Worm (Caenorhabditis elegans): ENCODE results near the gene F45D11.5.

The F45D11.5 gene

DNA sequence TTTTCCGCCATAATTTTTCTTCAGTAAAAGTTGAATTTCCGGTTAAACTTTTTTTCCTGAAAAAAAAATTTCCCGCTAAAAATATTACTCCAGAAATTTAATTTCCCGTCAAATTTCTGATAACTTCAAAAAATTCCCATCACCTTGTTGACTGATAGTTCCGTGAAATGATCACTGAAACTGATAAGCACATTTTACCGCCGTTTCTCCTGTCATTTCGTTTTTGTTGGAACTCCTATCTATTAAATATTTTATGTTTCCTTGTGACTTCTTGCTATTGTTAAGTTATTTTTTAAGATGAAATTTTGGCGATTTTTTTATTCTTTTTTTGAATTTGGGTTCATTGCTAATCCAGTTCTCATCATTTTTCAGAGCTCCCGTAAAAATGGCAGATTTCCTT, 27.1 kb downstream of the F45D11.5 start, which contains the start of gene math-34:
math-34 (plus strand) TSS at position 371 of the 400 bp plus-strand sequence.
- no peak for TF ChIP-seq lin-13 (tag; optimal IDR thresholded peaks at IDR 0.05)
- no peak for TF ChIP-seq ces-1 (GFP tag; optimal IDR thresholded peaks at IDR 0.05)
- TF ChIP-seq lin-32 (GFP tag; optimal IDR thresholded peaks at IDR 0.05) = no peak
- TF ChIP-seq ceh-43 (GFP tag; optimal IDR thresholded peaks at IDR 0.05) = no peak
- TF ChIP-seq pha-4 (tag; optimal IDR thresholded peaks at IDR 0.05) = no peak
- no peak for TF ChIP-seq ceh-39 (tag; optimal IDR thresholded peaks at IDR 0.05)
- TF ChIP-seq nhr-28 (tag; optimal IDR thresholded peaks at IDR 0.05) = no peak
- TF ChIP-seq zip-8 (tag; optimal IDR thresholded peaks at IDR 0.05) = no peak
- TF ChIP-seq ham-2 (GFP tag; optimal IDR thresholded peaks at IDR 0.05) = no peak
- TF ChIP-seq blmp-1 (tag; optimal IDR thresholded peaks at IDR 0.05) = no peak
- no peak for TF ChIP-seq nhr-2 (tag; optimal IDR thresholded peaks at IDR 0.05)
- TF ChIP-seq unc-120 (tag; optimal IDR thresholded peaks at IDR 0.05; ENCODE audit: poor library complexity, severe bottlenecking) = no peak

DNA sequence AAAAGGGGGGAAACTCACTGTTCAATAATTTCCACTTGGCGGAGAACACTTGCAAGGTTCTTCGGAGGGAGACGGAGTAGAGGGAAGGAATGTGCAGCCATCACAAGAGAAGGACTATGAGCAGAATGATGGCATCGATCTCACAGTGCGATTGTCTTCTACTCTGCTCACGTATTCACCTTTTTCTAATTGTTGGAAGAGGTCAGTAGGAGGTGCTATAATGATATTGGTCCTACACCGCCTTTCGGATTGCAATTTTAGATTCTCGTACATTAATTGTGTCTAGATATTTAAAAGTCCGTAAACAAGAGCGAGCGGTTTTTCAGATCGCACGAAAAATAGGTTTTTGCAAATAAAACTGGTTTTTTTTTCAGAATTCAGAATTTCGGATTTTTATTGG, 39.0 kb downstream of the F45D11.5 start, which contains the start of gene fbxb-39:
fbxb-39 (minus strand) TSS at position 101 of the 400 bp plus-strand sequence.
- TF ChIP-seq unc-62 (GFP tag; optimal IDR thresholded peaks at IDR 0.05) (no peak), nhr-28 (tag; optimal IDR thresholded peaks at IDR 0.05) (no peak), sem-2 (GFP tag; optimal IDR thresholded peaks at IDR 0.05) (no peak), zip-8 (tag; optimal IDR thresholded peaks at IDR 0.05) (no peak), mls-2 (tag; optimal IDR thresholded peaks at IDR 0.05) (no peak), elt-1 (tag; optimal IDR thresholded peaks at IDR 0.05; ENCODE audit: borderline replicate concordance, insufficient read depth) (no peak), blmp-1 (tag; optimal IDR thresholded peaks at IDR 0.05) (no peak), elt-3 (tag; optimal IDR thresholded peaks at IDR 0.05) (no peak), ceh-39 (tag; optimal IDR thresholded peaks at IDR 0.05) (no peak), tbx-8 (GFP tag; optimal IDR thresholded peaks at IDR 0.05) (no peak), mab-5 (tag; optimal IDR thresholded peaks at IDR 0.05) (no peak), drap-1 (GFP tag; optimal IDR thresholded peaks at IDR 0.05) (no peak), flh-1 (GFP tag; optimal IDR thresholded peaks at IDR 0.05) (no peak), hlh-1 (tag; optimal IDR thresholded peaks at IDR 0.05) (no peak), snpc-4 (tag; optimal IDR thresholded peaks at IDR 0.05) (no peak), nhr-237 (tag; optimal IDR thresholded peaks at IDR 0.05) (no peak), ztf-11 (tag; optimal IDR thresholded peaks at IDR 0.05) (no peak), lin-13 (tag; optimal IDR thresholded peaks at IDR 0.05) (no peak)

- TF ChIP-seq M03D4.4 (tag; optimal IDR thresholded peaks at IDR 0.05) (no peak), hlh-1 (tag; optimal IDR thresholded peaks at IDR 0.05) (peak; percentile 4), ceh-39 (tag; optimal IDR thresholded peaks at IDR 0.05) (peak; percentile 53)
Observed at ce11 chrII:1042227-1042626, 40.7 kb downstream of the F45D11.5 start, which contains the start of gene fbxb-41. fbxb-41 (minus strand) TSS chrII:1042327.

DNA sequence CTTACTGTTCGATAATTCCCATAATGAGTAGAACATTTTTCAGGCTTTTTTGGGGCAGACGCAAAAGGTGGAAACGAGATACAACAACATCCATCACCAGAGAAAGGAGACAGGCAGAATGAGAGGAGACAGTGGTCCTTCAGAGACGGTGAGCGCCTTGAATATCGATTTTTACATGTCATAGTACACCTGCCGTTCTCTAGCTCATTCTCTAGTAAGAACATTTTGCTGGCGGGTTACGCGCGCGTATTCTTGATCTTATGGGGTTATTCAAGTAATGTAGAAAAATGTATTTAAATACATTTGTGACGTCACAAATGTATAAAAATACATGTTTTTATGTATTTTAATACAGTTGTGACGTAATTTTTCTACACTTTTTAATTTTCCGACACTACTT, 42.4 kb downstream of the F45D11.5 start, which contains the start of gene fbxb-45:
fbxb-45 (minus strand) TSS at position 101 of the 400 bp plus-strand sequence.
- peak; percentile 84 for TF ChIP-seq zip-8 (tag; optimal IDR thresholded peaks at IDR 0.05)

DNA sequence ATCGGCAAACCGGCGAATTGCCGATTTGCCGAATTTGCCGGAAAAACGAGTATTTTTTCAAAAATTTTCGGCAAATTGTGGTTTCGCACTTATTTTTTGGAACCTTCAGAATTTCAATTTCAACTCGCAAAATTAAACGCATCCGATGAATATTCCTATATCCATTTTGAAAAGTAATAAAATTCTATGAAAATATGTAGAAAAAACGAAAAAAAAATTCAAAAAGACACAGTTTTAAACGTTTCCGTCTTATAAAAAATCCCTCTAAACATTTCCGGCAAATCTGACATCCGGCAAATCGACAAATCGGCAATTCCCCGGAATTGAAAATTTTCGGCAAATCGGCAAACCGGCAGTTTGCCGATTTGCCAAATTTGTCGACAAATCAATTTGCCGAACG, 44.2 kb downstream of the F45D11.5 start, which contains the start of gene str-148:
str-148 (plus strand) TSS at position 301 of the 400 bp plus-strand sequence.
- TF ChIP-seq ham-2 (GFP tag; optimal IDR thresholded peaks at IDR 0.05) = no peak
- no peak for TF ChIP-seq ceh-83 (GFP tag; optimal IDR thresholded peaks at IDR 0.05)
- no peak for TF ChIP-seq lin-32 (GFP tag; optimal IDR thresholded peaks at IDR 0.05)
- TF ChIP-seq elt-1 (tag; optimal IDR thresholded peaks at IDR 0.05; ENCODE audit: borderline replicate concordance, insufficient read depth) = no peak
- no peak for TF ChIP-seq cnd-1 (tag; optimal IDR thresholded peaks at IDR 0.05)
- TF ChIP-seq lsy-2 (tag; optimal IDR thresholded peaks at IDR 0.05) = no peak
- TF ChIP-seq mab-5 (tag; optimal IDR thresholded peaks at IDR 0.05) = no peak
- no peak for TF ChIP-seq ces-1 (GFP tag; optimal IDR thresholded peaks at IDR 0.05)
- no peak for TF ChIP-seq nhr-28 (tag; optimal IDR thresholded peaks at IDR 0.05)
- no peak for TF ChIP-seq zip-8 (tag; optimal IDR thresholded peaks at IDR 0.05)
- no peak for TF ChIP-seq ceh-43 (GFP tag; optimal IDR thresholded peaks at IDR 0.05)

- TF ChIP-seq zip-8 (tag; optimal IDR thresholded peaks at IDR 0.05) (no peak), M03D4.4 (tag; optimal IDR thresholded peaks at IDR 0.05) (no peak), ceh-83 (GFP tag; optimal IDR thresholded peaks at IDR 0.05) (no peak), ham-2 (GFP tag; optimal IDR thresholded peaks at IDR 0.05) (no peak), ces-1 (GFP tag; optimal IDR thresholded peaks at IDR 0.05) (no peak), lsy-2 (tag; optimal IDR thresholded peaks at IDR 0.05) (no peak), nhr-2 (tag; optimal IDR thresholded peaks at IDR 0.05) (no peak), nhr-28 (tag; optimal IDR thresholded peaks at IDR 0.05) (no peak)
Observed at ce11 chrII:1046937-1047336, 45.4 kb downstream of the F45D11.5 start.
